Worm (Caenorhabditis elegans): ENCODE measurements around the gene fat-6.

ce11 chrIV:11919067-11919466 is 3.6 kb upstream of the fat-6 start:
- TF ChIP-seq flt-1 (GFP tag; IDR thresholded peaks at IDR 0.05) (no peak), ztf-29 (GFP tag; IDR thresholded peaks at IDR 0.05) (no peak), ref-1 (GFP tag; conservative IDR thresholded peaks at IDR 0.05) (no peak), klf-2 (GFP tag; conservative IDR thresholded peaks at IDR 0.05) (no peak), ztf-23 (GFP tag; IDR thresholded peaks at IDR 0.05) (no peak), cog-1 (tag; optimal IDR thresholded peaks at IDR 0.05) (no peak), med-1 (GFP tag; optimal IDR thresholded peaks at IDR 0.05; ENCODE audit: insufficient read depth) (no peak), tab-1 (GFP tag; IDR thresholded peaks at IDR 0.05) (no peak)
